Fruit fly (Drosophila melanogaster) whole organism, embryonic: ENCODE data around the gene Pgant8.

Experiments used
- ATbp ChIP-seq: fragments of 200-800 bp; sonication (Bioruptor generic); optimal IDR thresholded peaks from 2 replicates; lab custom pipeline; 2017; ENCODE audit warnings: missing biosample characterization, mild to moderate bottlenecking, missing genetic modification characterization, missing genetic modification reagents
- C15 ChIP-seq: fragments of 200-800 bp; sonication (Bioruptor generic); IDR thresholded peaks from 3 replicates; pipeline ENCODE4 v1.3.6; 2022; ENCODE audit warnings: missing biosample characterization, missing genetic modification characterization
- CG11560 ChIP-seq: fragments of 200-800 bp; sonication (Bioruptor generic); IDR thresholded peaks from 3 replicates; pipeline ENCODE4 v1.3.6; 2022; ENCODE audit warnings: missing biosample characterization, missing genetic modification characterization
- CG12659 ChIP-seq: fragments of 200-800 bp; sonication (Bioruptor generic); optimal IDR thresholded peaks from 3 replicates; lab custom pipeline; 2017; ENCODE audit warnings: mild to moderate bottlenecking, missing biosample characterization, missing genetic modification reagents, missing genetic modification characterization
- CG12744 ChIP-seq: fragments of 200-800 bp; sonication (Bioruptor generic); optimal IDR thresholded peaks from 2 replicates; lab custom pipeline; 2016; ENCODE audit warnings: missing biosample characterization, missing genetic modification characterization
- CG12942 ChIP-seq: fragments of 200-800 bp; sonication (Bioruptor generic); optimal IDR thresholded peaks from 3 replicates; lab custom pipeline; 2016; ENCODE audit warnings: missing biosample characterization, missing genetic modification characterization
- CG13296 ChIP-seq: fragments of 200-800 bp; sonication (Bioruptor generic); optimal IDR thresholded peaks from 3 replicates; lab custom pipeline; 2018; ENCODE audit warnings: missing biosample characterization, mild to moderate bottlenecking, missing genetic modification characterization
- CG13775 ChIP-seq: fragments of 200-800 bp; sonication (Bioruptor generic); optimal IDR thresholded peaks from 3 replicates; lab custom pipeline; 2017; ENCODE audit warnings: missing biosample characterization, mild to moderate bottlenecking, missing genetic modification characterization
- CG17361 ChIP-seq: fragments of 200-800 bp; sonication (Bioruptor generic); IDR thresholded peaks from 3 replicates; pipeline ENCODE4 v1.3.6; 2022; ENCODE audit warnings: missing biosample characterization, missing genetic modification characterization
- CG17612 ChIP-seq: fragments of 200-800 bp; sonication (Bioruptor generic); IDR thresholded peaks from 2 replicates; pipeline ENCODE4 v1.3.6; 2022; ENCODE audit warnings: missing biosample characterization, missing genetic modification characterization
- CG17912 ChIP-seq: fragments of 200-800 bp; sonication (Bioruptor generic); optimal IDR thresholded peaks from 2 replicates; lab custom pipeline; 2018; ENCODE audit warnings: missing biosample characterization, mild to moderate bottlenecking, missing genetic modification characterization
- CG18011 ChIP-seq: fragments of 200-800 bp; sonication (Bioruptor generic); optimal IDR thresholded peaks from 2 replicates; lab custom pipeline; 2017; ENCODE audit warnings: missing biosample characterization, missing genetic modification characterization, mild to moderate bottlenecking, moderate library complexity, missing genotype
- CG30431 ChIP-seq: fragments of 200-800 bp; sonication (Bioruptor generic); optimal IDR thresholded peaks from 2 replicates; lab custom pipeline; 2017; ENCODE audit warnings: missing biosample characterization, missing genetic modification characterization
- CG32767 ChIP-seq: fragments of 200-800 bp; sonication (Bioruptor generic); IDR thresholded peaks from 2 replicates; pipeline ENCODE4 v1.3.6; 2022; ENCODE audit warnings: missing biosample characterization, missing genetic modification characterization
- CG3407 ChIP-seq: fragments of 200-800 bp; sonication (Bioruptor generic); optimal IDR thresholded peaks from 2 replicates; lab custom pipeline; 2018; ENCODE audit warnings: missing biosample characterization, mild to moderate bottlenecking, missing genetic modification characterization
- CG4404 ChIP-seq: fragments of 200-800 bp; sonication (Bioruptor generic); IDR thresholded peaks from 2 replicates; pipeline ENCODE4 v1.3.6; 2022; ENCODE audit warnings: missing biosample characterization, missing genetic modification characterization
- CG6813 ChIP-seq: fragments of 200-800 bp; sonication (Bioruptor generic); optimal IDR thresholded peaks from 2 replicates; lab custom pipeline; 2017; ENCODE audit warnings: missing biosample characterization, missing genetic modification characterization, mild to moderate bottlenecking, moderate library complexity, missing genetic modification reagents
- CG7271 ChIP-seq: fragments of 200-800 bp; sonication (Bioruptor generic); optimal IDR thresholded peaks from 2 replicates; lab custom pipeline; 2018; ENCODE audit warnings: missing biosample characterization, mild to moderate bottlenecking, missing genetic modification characterization, moderate library complexity
- CG7839 ChIP-seq: fragments of 200-800 bp; sonication (Bioruptor generic); optimal IDR thresholded peaks from 3 replicates; lab custom pipeline; 2018; ENCODE audit warnings: missing biosample characterization, mild to moderate bottlenecking, missing genetic modification characterization, moderate library complexity
- CG9215 ChIP-seq: fragments of 200-800 bp; sonication (Bioruptor generic); IDR thresholded peaks from 2 replicates; pipeline ENCODE4 v1.3.6; 2022; ENCODE audit warnings: missing biosample characterization, missing genetic modification characterization
- CG9817 ChIP-seq: fragments of 200-800 bp; sonication (Bioruptor generic); optimal IDR thresholded peaks from 2 replicates; lab custom pipeline; 2018; ENCODE audit warnings: missing biosample characterization, mild to moderate bottlenecking, missing genetic modification characterization, moderate library complexity
- D ChIP-seq, 2 experiments: fragments of 200-800 bp in 1 of 2; fragments of >200 bp in 1 of 2; sonication (Bioruptor generic) in 1 of 2; optimal IDR thresholded peaks; 2 replicates in 1 of 2; 3 replicates in 1 of 2; lab custom pipeline; 2017; ENCODE audit warnings: mild to moderate bottlenecking in 1 of 2, missing biosample characterization in 1 of 2, missing genetic modification characterization in 1 of 2, missing genetic modification reagents in 1 of 2
- Dbx ChIP-seq: fragments of 200-800 bp; sonication (Bioruptor generic); IDR thresholded peaks from 3 replicates; pipeline ENCODE4 v1.3.6; 2022; ENCODE audit warnings: missing biosample characterization, missing genetic modification characterization
- Dip3 ChIP-seq: fragments of 200-800 bp; sonication (Bioruptor generic); optimal IDR thresholded peaks from 3 replicates; lab custom pipeline; 2016; ENCODE audit warnings: missing biosample characterization, missing genetic modification characterization
- Drgx ChIP-seq: fragments of 200-800 bp; sonication (Bioruptor generic); IDR thresholded peaks from 2 replicates; pipeline ENCODE4 v1.3.6; 2022; ENCODE audit warnings: missing biosample characterization, missing genetic modification characterization
- Hr3 ChIP-seq: fragments of 200-800 bp; sonication (Bioruptor generic); optimal IDR thresholded peaks from 3 replicates; lab custom pipeline; 2016; ENCODE audit warnings: missing biosample characterization, missing genetic modification characterization
- Kr ChIP-seq: fragments of 200-800 bp; sonication (Bioruptor generic); optimal IDR thresholded peaks from 2 replicates; lab custom pipeline; 2017; ENCODE audit warnings: missing biosample characterization, mild to moderate bottlenecking, missing genetic modification characterization
- Opbp ChIP-seq: fragments of 200-800 bp; sonication (Bioruptor generic); IDR thresholded peaks from 3 replicates; pipeline ENCODE4 v1.3.6; 2022; ENCODE audit warnings: missing biosample characterization, missing genetic modification characterization; ENCODE audit not compliant: partially characterized antibody
- Rfx ChIP-seq: fragments of 200-800 bp; sonication (Bioruptor generic); IDR thresholded peaks from 2 replicates; pipeline ENCODE4 v1.3.6; 2022; ENCODE audit warnings: missing biosample characterization, missing genetic modification characterization
- Sin3A ChIP-seq: fragments of >200 bp; optimal IDR thresholded peaks from 2 replicates; lab custom pipeline; 2018
- Sry-δ ChIP-seq: fragments of 200-800 bp; sonication (Bioruptor generic); optimal IDR thresholded peaks from 2 replicates; lab custom pipeline; 2016; ENCODE audit warnings: missing biosample characterization, missing genetic modification characterization
- abd-A ChIP-seq: fragments of 200-800 bp; sonication (Bioruptor generic); optimal IDR thresholded peaks from 3 replicates; lab custom pipeline; 2019; ENCODE audit warnings: missing biosample characterization, mild to moderate bottlenecking, missing genetic modification characterization, moderate library complexity
- ara ChIP-seq: fragments of 200-800 bp; sonication (Bioruptor generic); IDR thresholded peaks from 2 replicates; pipeline ENCODE4 v1.3.6; 2022; ENCODE audit warnings: missing biosample characterization, missing genetic modification characterization
- bcd ChIP-seq: fragments of 200-800 bp; sonication (Bioruptor generic); optimal IDR thresholded peaks from 2 replicates; lab custom pipeline; 2017; ENCODE audit warnings: missing biosample characterization, mild to moderate bottlenecking, missing genetic modification characterization
- bowl ChIP-seq: fragments of 200-800 bp; sonication (Bioruptor generic); IDR thresholded peaks from 2 replicates; pipeline ENCODE4 v1.3.6; 2022; ENCODE audit warnings: missing biosample characterization, missing genetic modification characterization
- cad ChIP-seq: fragments of >200 bp; optimal IDR thresholded peaks from 2 replicates; lab custom pipeline; 2017; ENCODE audit warnings: missing biosample characterization, missing genetic modification characterization
- dimm ChIP-seq: fragments of 200-800 bp; sonication (Bioruptor generic); IDR thresholded peaks from 2 replicates; pipeline ENCODE4 v1.3.6; 2022; ENCODE audit warnings: missing biosample characterization, missing genetic modification characterization
- ewg ChIP-seq: fragments of 200-800 bp; sonication (Bioruptor generic); optimal IDR thresholded peaks from 3 replicates; lab custom pipeline; 2017; ENCODE audit warnings: mild to moderate bottlenecking, missing biosample characterization, missing genetic modification reagents, missing genetic modification characterization
- gcm ChIP-seq: fragments of 200-800 bp; sonication (Bioruptor generic); optimal IDR thresholded peaks from 2 replicates; lab custom pipeline; 2019; ENCODE audit warnings: missing biosample characterization, mild to moderate bottlenecking, missing genetic modification characterization, moderate library complexity
- jigr1 ChIP-seq: fragments of 200-800 bp; sonication (Bioruptor generic); IDR thresholded peaks from 3 replicates; pipeline ENCODE4 v1.3.6; 2022; ENCODE audit warnings: missing biosample characterization, missing genetic modification characterization
- klu ChIP-seq: fragments of 200-800 bp; sonication (Bioruptor generic); IDR thresholded peaks from 2 replicates; pipeline ENCODE4 v1.3.6; 2022; ENCODE audit warnings: missing biosample characterization, missing genetic modification characterization
- lbe ChIP-seq: fragments of 200-800 bp; sonication (Bioruptor generic); optimal IDR thresholded peaks from 2 replicates; lab custom pipeline; 2016; ENCODE audit warnings: missing biosample characterization, mild to moderate bottlenecking, missing genetic modification characterization
- nau ChIP-seq: fragments of 200-800 bp; sonication (Bioruptor generic); optimal IDR thresholded peaks from 3 replicates; lab custom pipeline; 2017; ENCODE audit warnings: missing biosample characterization, mild to moderate bottlenecking, missing genetic modification characterization, missing genetic modification reagents
- nerfin-1 ChIP-seq: fragments of 200-800 bp; sonication (Bioruptor generic); optimal IDR thresholded peaks from 3 replicates; lab custom pipeline; 2019; ENCODE audit warnings: missing biosample characterization, mild to moderate bottlenecking, missing genetic modification characterization, moderate library complexity
- nerfin-2 ChIP-seq: fragments of 200-800 bp; sonication (Bioruptor generic); IDR thresholded peaks from 2 replicates; pipeline ENCODE4 v1.3.6; 2022; ENCODE audit warnings: missing biosample characterization, missing genetic modification characterization; ENCODE audit not compliant: partially characterized antibody
- nom ChIP-seq: fragments of 200-800 bp; sonication (Bioruptor generic); optimal IDR thresholded peaks from 2 replicates; lab custom pipeline; 2017; ENCODE audit warnings: missing biosample characterization, missing genetic modification characterization, mild to moderate bottlenecking, moderate library complexity, missing genetic modification reagents
- sens ChIP-seq: fragments of 200-800 bp; sonication (Bioruptor generic); peaks from one replicate; lab custom pipeline; 2016; ENCODE audit warnings: missing biosample characterization, missing genetic modification characterization
- sens-2 ChIP-seq: fragments of 200-800 bp; sonication (Bioruptor generic); IDR thresholded peaks from 2 replicates; pipeline ENCODE4 v1.3.6; 2022; ENCODE audit warnings: missing biosample characterization, missing genetic modification characterization
- sima ChIP-seq: fragments of 200-800 bp; sonication (Bioruptor generic); optimal IDR thresholded peaks from 2 replicates; lab custom pipeline; 2016; ENCODE audit warnings: missing biosample characterization, missing genetic modification characterization
- slbo ChIP-seq: fragments of 200-800 bp; sonication (Bioruptor generic); IDR thresholded peaks from 2 replicates; pipeline ENCODE4 v1.3.6; 2022; ENCODE audit warnings: missing biosample characterization, missing genetic modification characterization
- sr ChIP-seq: fragments of 200-800 bp; sonication (Bioruptor generic); IDR thresholded peaks from 3 replicates; pipeline ENCODE4 v1.3.6; 2022; ENCODE audit warnings: missing biosample characterization, missing genetic modification characterization
- wek ChIP-seq: fragments of 200-800 bp; sonication (Bioruptor generic); optimal IDR thresholded peaks from 3 replicates; lab custom pipeline; 2018; ENCODE audit warnings: missing biosample characterization, mild to moderate bottlenecking, missing genetic modification characterization, moderate library complexity

The Pgant8 gene

dm6 chr3L:15670455-15670854, 13.2 kb upstream of the Pgant8 start (continued):
- TF ChIP-seq nerfin-1 (tag; lab: Kevin White, UChicago) (no peak), Rfx (GFP tag; lab: Robert Waterston, UW) (no peak), ATbp (GFP tag; lab: Kevin White, UChicago) (no peak), sr (GFP tag; lab: Robert Waterston, UW) (no peak), Dip3 (no peak), C15 (GFP tag; lab: Robert Waterston, UW) (no peak), CG7271 (tag; lab: Kevin White, UChicago) (no peak), nau (GFP tag; lab: Kevin White, UChicago) (no peak), lbe (GFP tag; lab: Kevin White, UChicago) (no peak), D (optimal IDR thresholded peaks at IDR 0.05; lab: Kevin White, UChicago) (no peak), D (GFP tag; optimal IDR thresholded peaks at IDR 0.05; lab: Kevin White, UChicago) (peak; percentile 29), CG3407 (no peak), wek (no peak), CG7839 (peak; percentile 12), Drgx (no peak), CG9215 (no peak), sens (GFP tag; lab: Kevin White, UChicago) (peak; percentile 42), Opbp (no peak), CG12942 (GFP tag; lab: Kevin White, UChicago) (no peak), CG12744 (GFP tag; lab: Kevin White, UChicago) (no peak), Sry-δ (GFP tag; lab: Kevin White, UChicago) (no peak), abd-A (no peak), CG9817 (tag; lab: Kevin White, UChicago) (no peak), slbo (GFP tag; lab: Robert Waterston, UW) (no peak), CG18011 (no peak), CG30431 (GFP tag; lab: Kevin White, UChicago) (no peak), ara (GFP tag; lab: Robert Waterston, UW) (0 out of 2 replicates have a peak, but pooled peaks have one; percentile 24), Sin3A (lab: Kevin White, UChicago) (no peak), CG32767 (GFP tag; lab: Robert Waterston, UW) (no peak), jigr1 (GFP tag; lab: Robert Waterston, UW) (no peak), CG12659 (GFP tag; lab: Kevin White, UChicago) (no peak), CG13775 (GFP tag; lab: Kevin White, UChicago) (peak; percentile 35), CG17361 (GFP tag; lab: Robert Waterston, UW) (peak; percentile 72), cad (GFP tag; lab: Kevin White, UChicago) (no peak), nom (GFP tag; lab: Kevin White, UChicago) (no peak), CG4404 (GFP tag; lab: Robert Waterston, UW) (peak; percentile 69), sens-2 (GFP tag; lab: Robert Waterston, UW) (no peak), bowl (GFP tag; lab: Robert Waterston, UW) (no peak), ewg (GFP tag; lab: Kevin White, UChicago) (no peak), CG17612 (no peak), dimm (GFP tag; lab: Robert Waterston, UW) (no peak), klu (GFP tag; lab: Robert Waterston, UW) (no peak), Dbx (GFP tag; lab: Robert Waterston, UW) (no peak), bcd (GFP tag; lab: Kevin White, UChicago) (no peak), CG6813 (GFP tag; lab: Kevin White, UChicago) (peak; percentile 25), gcm (GFP tag; lab: Kevin White, UChicago) (no peak), CG13296 (GFP tag; lab: Kevin White, UChicago) (no peak), CG17912 (GFP tag; lab: Kevin White, UChicago) (no peak), nerfin-2 (GFP tag; lab: Robert Waterston, UW) (no peak), Kr (GFP tag; lab: Kevin White, UChicago) (no peak), Hr3 (GFP tag; lab: Kevin White, UChicago) (peak; percentile 9), sima (GFP tag; lab: Kevin White, UChicago) (no peak), CG11560 (tag; lab: Robert Waterston, UW) (no peak)
